Fruit fly (Drosophila melanogaster) whole organism: ENCODE measurements around the gene Egfrap.

Experiments
- CG8478 ChIP-seq: fragments of >200 bp; optimal IDR thresholded peaks from 2 replicates; lab custom pipeline; 2018; ENCODE audit warnings: inconsistent platforms
- Dll ChIP-seq: fragments of >200 bp; optimal IDR thresholded peaks from 2 replicates; lab custom pipeline; 2017
- EcR ChIP-seq, 2 experiments: fragments of >200 bp; optimal IDR thresholded peaks; 2 replicates each; lab custom pipeline; 2017; ENCODE audit warnings: missing biosample characterization in 2 of 2, missing genetic modification characterization in 2 of 2, missing genetic modification reagents in 2 of 2
- pan ChIP-seq: fragments of >200 bp; optimal IDR thresholded peaks from 2 replicates; lab custom pipeline; 2017
- psq ChIP-seq: fragments of >200 bp; optimal IDR thresholded peaks from 2 replicates; lab custom pipeline; 2017
- usp ChIP-seq: fragments of >200 bp; optimal IDR thresholded peaks from 2 replicates; lab custom pipeline; 2017; ENCODE audit warnings: missing biosample characterization, missing genetic modification characterization, mixed read lengths

The Egfrap gene

DNA sequence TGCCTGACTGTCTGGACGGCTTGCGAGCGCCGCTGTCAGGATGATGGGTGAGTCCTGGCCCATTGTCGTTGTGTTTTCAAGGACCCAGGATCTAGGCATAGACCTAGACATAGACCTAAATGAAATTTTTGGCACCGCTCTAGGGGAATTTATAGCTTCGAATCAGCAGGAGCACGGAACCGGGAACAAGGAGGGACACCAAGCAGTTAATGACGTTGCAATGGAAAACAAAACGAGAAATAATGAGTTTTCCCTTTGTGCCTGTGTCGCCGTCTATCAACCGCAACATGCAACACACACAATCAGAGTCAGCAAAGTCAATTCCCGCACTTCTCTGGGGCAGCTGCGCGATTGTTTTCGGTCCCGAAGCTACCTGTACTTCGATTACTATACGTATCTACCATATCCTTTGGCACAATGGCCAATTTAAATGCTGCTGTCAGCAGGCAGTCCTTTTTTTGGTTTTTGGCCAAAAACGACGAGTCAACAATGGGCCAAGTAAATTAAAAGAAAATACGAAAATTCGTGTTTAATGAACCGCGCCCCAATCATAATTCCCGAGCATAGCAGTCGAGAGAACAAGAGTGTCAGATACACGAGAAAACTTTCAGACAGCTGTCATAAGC, 32.6 kb upstream of the Egfrap start:
- TF ChIP-seq usp (GFP tag; lab: Kevin White, UChicago) (no peak), CG8478 (lab: Kevin White, UChicago) (no peak), psq (lab: Kevin White, UChicago) (no peak), Dll (lab: Kevin White, UChicago) (no peak), EcR (GFP tag; optimal IDR thresholded peaks at IDR 0.05; lab: Kevin White, UChicago) (no peak), pan (lab: Kevin White, UChicago) (no peak)

DNA sequence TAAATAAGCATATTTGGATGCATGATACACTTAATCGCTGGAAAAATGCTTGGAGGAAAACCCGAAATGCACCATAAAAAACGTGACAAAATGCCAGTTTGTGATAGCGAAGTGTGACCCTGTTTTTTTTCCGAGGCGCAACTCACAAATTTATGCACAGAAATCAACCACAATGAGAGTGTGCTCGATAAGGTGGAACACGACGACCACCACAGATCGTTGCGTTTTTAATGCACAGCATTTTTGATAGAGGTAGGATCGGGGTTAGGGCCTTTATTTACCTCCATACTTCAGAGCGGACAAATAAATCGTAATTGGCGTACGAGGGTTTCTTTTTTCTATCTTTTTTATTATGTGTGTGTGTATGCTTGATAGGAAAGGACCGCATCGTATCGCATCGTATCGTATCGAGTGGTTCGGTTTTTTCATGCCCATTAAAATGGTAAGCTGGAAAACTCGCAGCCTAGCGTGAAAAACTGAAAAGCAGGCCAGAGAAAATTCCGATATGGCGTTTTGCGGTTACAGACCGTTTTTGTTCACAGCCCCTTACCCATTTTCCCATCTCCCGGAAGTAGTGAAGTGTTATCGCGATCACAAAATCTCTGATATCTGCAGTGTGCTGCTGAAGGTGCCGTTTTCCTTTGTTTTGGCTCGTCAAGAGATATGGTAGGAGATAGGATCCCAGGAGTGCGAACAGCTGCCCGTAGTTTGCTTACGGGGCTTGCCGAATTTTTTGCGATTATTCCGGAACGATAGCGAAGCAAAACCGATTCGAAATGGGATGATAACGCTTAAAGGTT, 30.3 kb upstream of the Egfrap start:
- TF ChIP-seq pan (lab: Kevin White, UChicago): no peak
- no peak for TF ChIP-seq EcR (GFP tag; optimal IDR thresholded peaks at IDR 0.05; lab: Kevin White, UChicago)
- no peak for TF ChIP-seq usp (GFP tag; lab: Kevin White, UChicago)
- no peak for TF ChIP-seq CG8478 (lab: Kevin White, UChicago)
- no peak for TF ChIP-seq psq (lab: Kevin White, UChicago)
- no peak for TF ChIP-seq Dll (lab: Kevin White, UChicago)

DNA sequence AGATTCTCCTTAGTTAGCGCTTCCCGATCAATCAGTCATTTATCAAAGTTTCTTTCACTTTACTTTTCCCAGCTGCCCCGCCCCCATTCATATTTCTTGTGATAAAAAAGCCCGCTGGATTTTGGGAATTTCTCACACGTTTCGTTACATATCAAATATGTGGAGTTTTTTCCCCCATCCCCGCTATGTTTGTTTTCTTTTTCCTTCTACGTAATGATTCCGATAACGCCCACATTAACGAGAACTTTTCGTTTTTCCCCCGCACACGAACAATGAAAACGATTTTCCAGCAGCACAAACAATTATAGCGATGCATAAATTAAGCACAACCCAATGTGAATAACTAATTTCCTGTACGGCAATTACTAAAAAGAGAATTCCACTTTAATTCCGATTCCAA, 29.7 kb upstream of the Egfrap start:
- no peak for TF ChIP-seq usp (GFP tag; lab: Kevin White, UChicago)
- no peak for TF ChIP-seq Dll (lab: Kevin White, UChicago)
- no peak for TF ChIP-seq psq (lab: Kevin White, UChicago)
- TF ChIP-seq CG8478 (lab: Kevin White, UChicago): no peak
- no peak for TF ChIP-seq EcR (GFP tag; optimal IDR thresholded peaks at IDR 0.05; lab: Kevin White, UChicago)
- no peak for TF ChIP-seq pan (lab: Kevin White, UChicago)

DNA sequence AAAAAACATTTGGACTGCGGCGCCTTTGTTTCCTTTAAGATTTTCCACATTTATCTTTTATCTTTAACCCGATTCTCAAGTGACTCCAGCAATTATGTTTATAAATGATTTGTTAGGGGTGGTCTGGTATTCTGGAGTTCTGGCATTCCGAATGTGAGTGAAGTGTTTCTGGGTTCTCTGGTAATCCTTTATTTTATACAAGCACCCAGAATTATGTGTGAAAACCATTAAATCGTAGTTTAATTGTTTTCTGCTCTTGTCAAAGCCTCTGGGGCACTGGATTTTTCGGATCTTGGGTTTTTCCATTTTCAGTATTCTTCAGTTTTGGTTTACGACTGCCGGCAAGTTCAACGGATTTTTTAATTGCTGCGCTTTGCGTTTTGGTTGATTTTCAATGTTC, 29.0 kb upstream of the Egfrap start:
- TF ChIP-seq EcR (GFP tag; optimal IDR thresholded peaks at IDR 0.05; lab: Kevin White, UChicago) (no peak), CG8478 (lab: Kevin White, UChicago) (no peak), pan (lab: Kevin White, UChicago) (no peak), psq (lab: Kevin White, UChicago) (no peak), Dll (lab: Kevin White, UChicago) (no peak), usp (GFP tag; lab: Kevin White, UChicago) (no peak)

DNA sequence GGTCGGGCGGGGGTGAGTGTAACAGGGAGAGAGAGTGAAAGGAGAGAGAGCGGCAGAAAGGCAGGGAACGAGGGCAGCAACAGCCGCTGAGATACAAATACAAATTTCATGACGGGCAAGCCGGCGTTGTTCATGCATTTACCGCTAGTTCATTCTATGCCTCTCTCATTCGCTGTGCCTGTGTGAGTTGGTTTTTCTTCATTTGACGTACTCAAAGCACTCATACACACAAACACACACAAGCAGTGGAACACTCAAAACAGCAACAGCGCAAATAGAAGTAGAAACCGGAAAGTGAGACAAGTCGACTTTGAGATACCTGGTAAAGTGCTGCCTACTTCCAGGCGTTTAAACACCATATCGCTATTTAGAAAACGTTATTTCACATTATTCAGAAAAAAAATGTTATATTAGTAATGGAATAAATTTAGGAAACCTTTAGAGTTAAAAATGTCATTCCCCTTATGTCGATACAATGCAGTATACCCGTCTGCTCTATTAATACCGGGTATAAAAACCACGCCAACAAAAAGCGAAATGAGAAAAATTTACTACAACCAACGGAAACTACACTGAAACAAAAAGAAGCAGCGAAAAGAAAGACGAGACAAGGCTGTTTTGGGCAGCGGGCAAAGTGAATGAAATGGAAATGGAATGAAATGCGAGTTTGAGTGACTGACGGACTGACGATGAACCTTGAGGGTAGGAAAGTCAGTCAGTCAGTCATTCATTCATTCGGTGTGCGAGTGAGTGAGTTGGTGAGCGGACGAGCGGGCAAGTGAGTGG, 25.9 kb upstream of the Egfrap start:
- TF ChIP-seq usp (GFP tag; lab: Kevin White, UChicago): no peak
- no peak for TF ChIP-seq psq (lab: Kevin White, UChicago)
- no peak for TF ChIP-seq Dll (lab: Kevin White, UChicago)
- TF ChIP-seq CG8478 (lab: Kevin White, UChicago): no peak
- no peak for TF ChIP-seq pan (lab: Kevin White, UChicago)
- no peak for TF ChIP-seq EcR (GFP tag; optimal IDR thresholded peaks at IDR 0.05; lab: Kevin White, UChicago)

DNA sequence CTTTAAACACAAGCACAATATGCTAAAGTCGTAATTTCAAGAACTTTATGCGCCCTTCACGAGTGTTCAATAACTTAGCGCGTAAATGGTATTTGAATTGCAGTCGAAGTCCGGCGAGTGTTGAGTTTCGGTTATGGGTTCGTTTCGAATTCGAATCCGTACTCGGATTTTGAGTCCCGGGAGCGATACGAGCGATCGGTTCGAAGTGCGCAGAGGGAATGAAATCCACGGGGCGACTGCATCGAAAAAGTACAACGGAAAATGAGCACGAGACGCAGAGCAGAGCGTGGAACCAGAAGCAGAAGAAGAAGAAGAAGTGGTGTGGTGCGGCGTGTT, 25.3 kb upstream of the Egfrap start, which contains the start of gene CG10479:
TSS of gene CG10479 (minus strand) at position 223 of the 336 bp plus-strand sequence.
- TF ChIP-seq EcR (GFP tag; optimal IDR thresholded peaks at IDR 0.05; lab: Kevin White, UChicago) (no peak), Dll (lab: Kevin White, UChicago) (no peak), CG8478 (lab: Kevin White, UChicago) (no peak), psq (lab: Kevin White, UChicago) (no peak)

DNA sequence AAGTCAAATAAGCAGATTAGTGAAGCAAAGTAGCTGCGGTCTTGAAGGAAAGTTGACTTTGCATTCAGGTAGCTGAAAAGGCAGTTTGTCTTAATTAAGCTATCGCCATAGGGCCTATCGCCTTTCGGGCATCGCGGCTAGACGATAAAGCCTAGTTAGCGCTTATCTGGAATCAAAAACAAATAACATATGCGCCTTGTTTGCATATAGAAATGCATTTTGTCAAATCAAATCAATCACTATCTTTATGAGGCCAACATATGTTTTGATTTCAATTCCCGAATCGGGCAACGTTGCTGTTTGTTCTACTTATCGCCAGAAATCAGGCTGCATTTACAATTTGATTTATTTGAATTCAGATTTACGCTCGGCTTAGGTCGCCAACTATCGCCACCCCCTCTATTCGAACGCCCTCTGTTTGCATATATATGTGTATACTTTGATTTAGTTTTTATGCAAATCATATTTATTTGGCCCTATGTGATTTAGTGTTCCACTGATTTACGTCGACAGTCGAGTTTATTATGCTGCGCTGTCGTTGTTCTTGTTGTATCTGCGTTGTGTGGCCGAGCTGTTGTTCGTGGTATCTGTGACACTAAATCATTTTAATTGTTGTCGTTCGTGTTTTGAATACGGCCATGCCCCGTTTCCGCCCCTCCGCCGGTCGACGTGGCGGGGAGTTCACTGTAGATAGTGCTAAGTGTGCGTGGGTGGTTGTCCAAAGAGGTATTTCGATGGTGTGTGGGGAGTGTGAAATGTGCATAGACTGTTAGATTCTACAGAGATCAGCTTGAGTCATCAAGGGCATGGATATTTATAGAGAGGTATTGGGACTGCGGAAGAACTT, 24.3 kb upstream of the Egfrap start:
- no peak for TF ChIP-seq Dll (lab: Kevin White, UChicago)
- TF ChIP-seq EcR (GFP tag; optimal IDR thresholded peaks at IDR 0.05; lab: Kevin White, UChicago): no peak
- TF ChIP-seq psq (lab: Kevin White, UChicago): no peak
- no peak for TF ChIP-seq CG8478 (lab: Kevin White, UChicago)
- TF ChIP-seq usp (GFP tag; lab: Kevin White, UChicago): no peak
- no peak for TF ChIP-seq pan (lab: Kevin White, UChicago)

DNA sequence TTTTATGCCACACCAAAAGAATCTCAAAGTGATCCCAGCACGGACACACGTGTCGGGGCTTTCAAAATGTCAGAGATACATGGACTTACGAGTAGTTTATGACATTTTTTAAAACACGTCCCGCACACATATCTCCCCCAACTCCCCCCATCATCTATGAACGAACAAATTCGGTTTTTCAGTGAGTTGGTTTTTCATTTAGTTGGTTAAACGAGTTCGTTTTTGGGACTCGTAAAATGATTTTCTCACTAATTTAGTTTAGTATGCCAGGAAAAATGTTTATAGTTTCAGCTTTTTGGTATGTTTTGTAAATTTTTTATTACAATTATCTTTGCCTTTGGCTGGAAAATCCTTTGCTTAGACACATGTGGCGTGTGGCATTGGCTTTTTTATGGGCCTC, 21.0 kb upstream of the Egfrap start:
- TF ChIP-seq usp (GFP tag; lab: Kevin White, UChicago): no peak
- no peak for TF ChIP-seq CG8478 (lab: Kevin White, UChicago)

DNA sequence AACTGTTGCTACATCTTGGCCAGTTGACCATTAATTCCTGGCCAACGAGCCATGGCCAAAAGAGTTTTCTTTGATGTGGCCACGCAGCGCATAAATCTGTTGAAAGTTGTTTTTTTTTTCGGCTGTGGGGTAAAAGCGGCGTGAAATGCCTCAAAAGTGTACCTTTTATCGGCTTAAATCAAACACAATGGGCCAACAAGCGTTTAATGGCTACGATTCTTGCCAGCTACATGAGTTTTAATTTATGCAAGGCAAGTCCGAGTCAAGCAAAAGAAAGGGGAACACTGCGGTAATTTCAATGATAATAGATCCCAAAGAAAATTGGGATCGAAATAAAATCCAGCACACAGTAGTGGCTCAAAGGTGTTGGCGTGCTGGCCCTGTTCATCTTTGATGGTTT, 19.7 kb upstream of the Egfrap start:
- no peak for TF ChIP-seq psq (lab: Kevin White, UChicago)
- TF ChIP-seq EcR (GFP tag; optimal IDR thresholded peaks at IDR 0.05; lab: Kevin White, UChicago): no peak
- no peak for TF ChIP-seq Dll (lab: Kevin White, UChicago)
- no peak for TF ChIP-seq usp (GFP tag; lab: Kevin White, UChicago)
- no peak for TF ChIP-seq pan (lab: Kevin White, UChicago)

DNA sequence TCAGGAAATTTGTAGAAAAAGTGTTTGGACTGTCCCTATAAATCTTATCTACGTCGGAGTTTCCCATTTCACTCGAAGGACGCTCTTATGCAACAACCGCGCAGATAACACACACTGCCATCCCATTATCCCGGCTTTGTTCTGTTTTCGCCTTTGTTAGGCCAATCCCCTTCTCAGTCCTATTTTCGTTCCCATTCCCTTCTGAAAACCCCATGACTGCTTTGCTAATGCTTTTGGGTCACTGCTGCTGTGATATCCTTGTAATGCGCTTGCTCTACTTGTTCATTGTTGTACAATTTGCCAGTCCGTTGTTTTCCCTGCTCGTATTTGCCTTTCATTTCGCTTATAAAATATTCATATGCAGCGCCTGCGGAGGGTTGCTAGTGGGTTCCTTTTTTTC, 18.7 kb upstream of the Egfrap start:
- TF ChIP-seq Dll (lab: Kevin White, UChicago): no peak

DNA sequence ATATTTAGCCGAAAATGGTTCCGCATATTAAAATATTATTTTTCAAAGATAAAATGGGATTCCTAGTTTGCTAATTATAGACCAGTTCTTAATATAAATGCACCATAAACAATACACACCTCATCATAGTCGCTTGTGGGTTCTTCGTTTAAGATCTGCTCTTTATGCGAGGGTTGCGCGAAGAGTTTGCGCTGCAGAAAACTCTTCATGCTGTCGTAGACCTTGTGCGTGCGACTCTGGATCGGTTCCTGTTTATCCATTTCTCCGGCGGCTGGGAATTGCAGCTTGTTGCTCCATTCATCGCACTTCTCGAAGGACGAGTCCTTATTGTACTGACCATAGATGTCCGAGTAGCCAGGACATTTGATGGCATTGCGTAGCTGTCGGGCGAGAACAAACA, 18.2 kb upstream of the Egfrap start:
- TF ChIP-seq Dll (lab: Kevin White, UChicago): no peak
